Worm (Caenorhabditis elegans) whole organism, midembryonic: ENCODE data around the gene dmd-3.

ENCODE experiments used
- flt-1 ChIP-seq: fragments of 200-800 bp; sonication (Bioruptor generic); IDR thresholded peaks from 2 replicates; pipeline ENCODE4 v1.3.6; 2022; ENCODE audit warnings: missing genetic modification characterization, missing compliant biosample characterization
- med-1 ChIP-seq: sonication (generic microtip); optimal IDR thresholded peaks from 2 replicates; lab custom pipeline; 2017; ENCODE audit warnings: missing genetic modification characterization, mild to moderate bottlenecking, missing compliant biosample characterization, antibody characterized with exemption, missing genetic modification reagents; ENCODE audit not compliant: insufficient read depth
- ref-1 ChIP-seq: fragments of 200-800 bp; sonication (Bioruptor generic); conservative IDR thresholded peaks from 2 replicates; pipeline ENCODE4 v1.3.6; 2022; ENCODE audit warnings: missing genetic modification reagents, missing genetic modification characterization, missing compliant biosample characterization
- tab-1 ChIP-seq: fragments of 200-800 bp; sonication (Bioruptor generic); IDR thresholded peaks from 2 replicates; pipeline ENCODE4 v1.3.6; 2022; ENCODE audit warnings: missing genetic modification characterization, missing compliant biosample characterization

ce11 chrV:19673298-19673903, 18.4 kb upstream of the dmd-3 start:
- TF ChIP-seq ref-1 (GFP tag; lab: Robert Waterston, UW) (no peak), med-1 (GFP tag; lab: Kevin White, UChicago) (no peak), tab-1 (GFP tag; lab: Robert Waterston, UW) (no peak), flt-1 (GFP tag; lab: Robert Waterston, UW) (no peak)
